Fruit fly (Drosophila melanogaster) S2 (cell line): ENCODE measurements around the gene PGRP-LB.

Source experiments
- CG8478 ChIP-seq: fragments of >200 bp; optimal IDR thresholded peaks from 2 replicates; lab custom pipeline; 2018
- CTCF ChIP-seq, 2 experiments: fragments of >200 bp; optimal IDR thresholded peaks; 2 replicates each; lab custom pipeline; 2018

dm6 chr3R:11437528-11437927 is 22.8 kb downstream of the PGRP-LB start, which contains the start of gene CG17230:
- TF ChIP-seq CG8478 (lab: Kevin White, UChicago) (no peak), CTCF (optimal IDR thresholded peaks at IDR 0.05; lab: Kevin White, UChicago) (peak in 1 of 2 experiments; percentile 31)
